Fruit fly (Drosophila melanogaster) whole organism, pupa: ENCODE data around the gene Alp5.

Experiments used
- CG10348 ChIP-seq: fragments of 200-800 bp; sonication (Bioruptor generic); IDR thresholded peaks from 2 replicates; pipeline ENCODE4 v1.3.6; 2022; ENCODE audit warnings: missing biosample characterization, missing genetic modification characterization
- CG12605 ChIP-seq: fragments of 200-800 bp; sonication (Bioruptor generic); IDR thresholded peaks from 2 replicates; pipeline ENCODE4 v1.3.6; 2022; ENCODE audit warnings: missing biosample characterization, missing genetic modification characterization
- CG13204 ChIP-seq: fragments of 200-800 bp; sonication (Bioruptor generic); optimal IDR thresholded peaks from 2 replicates; lab custom pipeline; 2018; ENCODE audit warnings: missing biosample characterization, mild to moderate bottlenecking, missing genetic modification characterization, moderate library complexity
- CG15710 ChIP-seq: fragments of 200-800 bp; sonication (Bioruptor generic); optimal IDR thresholded peaks from 2 replicates; lab custom pipeline; 2018; ENCODE audit warnings: missing biosample characterization, mild to moderate bottlenecking, missing genetic modification characterization, moderate library complexity
- CG34367 ChIP-seq: fragments of 200-800 bp; sonication (Bioruptor generic); optimal IDR thresholded peaks from 2 replicates; lab custom pipeline; 2018; ENCODE audit warnings: missing biosample characterization, mild to moderate bottlenecking, missing genetic modification characterization
- CG8159 ChIP-seq: fragments of 200-800 bp; sonication (Bioruptor generic); optimal IDR thresholded peaks from 3 replicates; lab custom pipeline; 2018; ENCODE audit warnings: missing biosample characterization, mild to moderate bottlenecking, missing genetic modification characterization, moderate library complexity
- EcR ChIP-seq: fragments of 200-800 bp; sonication (Bioruptor generic); optimal IDR thresholded peaks from 3 replicates; lab custom pipeline; 2019; ENCODE audit warnings: missing biosample characterization, missing genetic modification characterization, mild to moderate bottlenecking, moderate library complexity, missing genetic modification reagents
- Pif1A ChIP-seq: fragments of 200-800 bp; sonication (Bioruptor generic); optimal IDR thresholded peaks from 3 replicates; lab custom pipeline; 2016; ENCODE audit warnings: missing biosample characterization, missing genetic modification characterization

- TF ChIP-seq CG34367 (tag; lab: Kevin White, UChicago) (no peak), CG12605 (no peak), CG15710 (tag; lab: Kevin White, UChicago) (no peak), EcR (GFP tag; lab: Kevin White, UChicago) (no peak), Pif1A (GFP tag; lab: Kevin White, UChicago) (no peak), CG10348 (GFP tag; lab: Robert Waterston, UW) (no peak), CG13204 (GFP tag; lab: Kevin White, UChicago) (no peak), CG8159 (tag; lab: Kevin White, UChicago) (no peak)
Observed at dm6 chr3R:21022769-21023517, 16.2 kb upstream of the Alp5 start.
